Fruit fly (Drosophila melanogaster): Measurements from ENCODE around the gene CG45081.

The CG45081 gene

dm6 chr3L:19229491-19229890, 36.4 kb upstream of the CG45081 start:
- no peak for TF ChIP-seq Mio (GFP tag; optimal IDR thresholded peaks at IDR 0.05)
- no peak for TF ChIP-seq dmrt93B (GFP tag; optimal IDR thresholded peaks at IDR 0.05)
- no peak for TF ChIP-seq Abd-B (GFP tag; optimal IDR thresholded peaks at IDR 0.05)
- TF ChIP-seq tai (GFP tag; optimal IDR thresholded peaks at IDR 0.05) = no peak

- TF ChIP-seq foxo (GFP tag; optimal IDR thresholded peaks at IDR 0.05) (peak in 1 of 2 experiments; percentile 6), Vsx2 (GFP tag; optimal IDR thresholded peaks at IDR 0.05; ENCODE audit: partially characterized antibody) (no peak), Sp1 (GFP tag; optimal IDR thresholded peaks at IDR 0.05) (no peak)
Measured at dm6 chr3L:19230801-19231547, 34.9 kb upstream of the CG45081 start.

dm6 chr3L:19231608-19232007, 34.3 kb upstream of the CG45081 start:
- TF ChIP-seq fru (GFP tag; optimal IDR thresholded peaks at IDR 0.05) (no peak), GATAd (GFP tag; optimal IDR thresholded peaks at IDR 0.05) (no peak), Sp1 (GFP tag; optimal IDR thresholded peaks at IDR 0.05) (no peak), dl (GFP tag; optimal IDR thresholded peaks at IDR 0.05; ENCODE audit: insufficient read depth in 1 of 2, partially characterized antibody in 2 of 2) (no peak), dmrt93B (GFP tag; optimal IDR thresholded peaks at IDR 0.05) (no peak), sage (GFP tag; optimal IDR thresholded peaks at IDR 0.05) (no peak), h (GFP tag; optimal IDR thresholded peaks at IDR 0.05) (no peak), CG32264 (GFP tag; optimal IDR thresholded peaks at IDR 0.05) (no peak), Dif (GFP tag; optimal IDR thresholded peaks at IDR 0.05; ENCODE audit: partially characterized antibody) (no peak), pan (optimal IDR thresholded peaks at IDR 0.05) (no peak), CrebA (GFP tag; optimal IDR thresholded peaks at IDR 0.05; ENCODE audit: borderline replicate concordance) (no peak), brk (GFP tag; optimal IDR thresholded peaks at IDR 0.05) (no peak)

- TF ChIP-seq usp (GFP tag; optimal IDR thresholded peaks at IDR 0.05) (no peak), Vsx2 (GFP tag; optimal IDR thresholded peaks at IDR 0.05; ENCODE audit: partially characterized antibody) (no peak), woc (GFP tag; optimal IDR thresholded peaks at IDR 0.05) (no peak), dl (GFP tag; optimal IDR thresholded peaks at IDR 0.05; ENCODE audit: insufficient read depth in 1 of 2, partially characterized antibody in 2 of 2) (no peak), Rel (GFP tag; optimal IDR thresholded peaks at IDR 0.05) (no peak), Rel (tag; optimal IDR thresholded peaks at IDR 0.05) (no peak), sage (GFP tag; optimal IDR thresholded peaks at IDR 0.05) (no peak), lola (GFP tag; optimal IDR thresholded peaks at IDR 0.05) (no peak), CG9705 (GFP tag; optimal IDR thresholded peaks at IDR 0.05) (no peak), CG32264 (GFP tag; optimal IDR thresholded peaks at IDR 0.05) (no peak), tai (GFP tag; optimal IDR thresholded peaks at IDR 0.05) (no peak), Hr83 (GFP tag; optimal IDR thresholded peaks at IDR 0.05; ENCODE audit: poor library complexity, severe bottlenecking) (no peak), br (GFP tag; optimal IDR thresholded peaks at IDR 0.05) (no peak)
Measured at dm6 chr3L:19233798-19234781, 31.8 kb upstream of the CG45081 start.

DNA sequence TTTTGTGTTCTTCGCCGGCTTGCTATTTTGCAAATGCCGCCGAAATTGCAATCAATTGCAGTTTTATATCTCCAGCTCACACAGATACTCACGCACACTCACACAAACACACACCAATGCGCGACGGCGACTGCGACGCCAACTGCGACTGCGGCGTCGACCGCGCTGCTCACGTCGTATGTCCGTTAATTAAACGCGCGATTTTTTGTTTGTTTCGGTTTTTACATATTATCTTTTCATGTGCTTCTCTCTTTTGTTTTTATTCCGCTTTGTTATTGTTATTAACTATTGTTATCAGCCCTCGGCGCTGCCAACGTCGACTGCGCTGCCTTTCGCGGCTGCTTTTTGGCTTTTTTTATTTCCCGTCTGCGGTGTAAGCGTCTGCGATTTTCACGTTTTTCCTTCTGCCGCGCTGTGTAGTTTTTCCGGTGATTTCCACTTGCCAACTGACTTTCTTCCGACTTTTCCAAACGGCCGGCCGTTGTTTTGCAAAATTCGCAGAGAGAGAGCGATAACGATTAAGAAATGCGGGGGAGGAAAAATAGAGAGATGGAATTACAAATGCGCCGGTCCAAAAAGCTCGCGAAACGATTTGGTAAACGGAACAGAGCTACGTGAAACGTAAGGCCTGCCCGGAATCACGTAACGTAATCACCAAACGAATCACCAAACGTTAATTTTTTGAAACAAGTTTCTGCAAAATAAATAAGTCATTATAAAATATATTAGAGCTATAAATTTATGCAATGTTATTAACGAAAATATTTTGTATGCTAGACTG, 30.7 kb upstream of the CG45081 start, which contains the start of gene fz2:
TSS of gene fz2 (minus strand) at position 452 of the 781 bp plus-strand sequence.
- TF ChIP-seq Myc (optimal IDR thresholded peaks at IDR 0.05) = no peak

DNA sequence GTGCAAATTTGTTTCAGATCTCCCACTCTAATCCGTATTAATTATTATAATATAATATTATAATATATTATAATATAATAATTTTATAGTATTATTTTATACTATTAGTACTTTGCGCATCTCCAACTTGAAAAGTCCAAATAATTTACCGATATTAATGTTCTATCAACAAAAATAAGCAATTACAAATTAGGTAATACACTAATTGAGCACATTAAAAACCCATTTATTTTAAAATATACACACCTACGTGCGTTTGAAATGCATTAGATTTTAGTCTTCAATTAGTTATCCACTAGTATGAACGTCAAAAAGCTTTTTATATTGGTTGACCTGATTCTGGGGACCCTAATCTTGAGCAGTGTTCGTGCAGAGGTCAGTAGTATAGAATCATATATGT, 29.8 kb upstream of the CG45081 start, which contains the start of gene CG33647:
TSS of gene CG33647 (plus strand) at position 301 of the 400 bp plus-strand sequence.
- TF ChIP-seq Hnf4 (GFP tag; optimal IDR thresholded peaks at IDR 0.05) (no peak), CG32264 (GFP tag; optimal IDR thresholded peaks at IDR 0.05) (no peak), N (GFP tag; optimal IDR thresholded peaks at IDR 0.05) (no peak), Myc (optimal IDR thresholded peaks at IDR 0.05) (no peak), Mio (GFP tag; optimal IDR thresholded peaks at IDR 0.05) (no peak), Hr83 (GFP tag; optimal IDR thresholded peaks at IDR 0.05; ENCODE audit: poor library complexity, severe bottlenecking) (no peak), CrebA (GFP tag; optimal IDR thresholded peaks at IDR 0.05; ENCODE audit: borderline replicate concordance) (no peak), Dfd (GFP tag; optimal IDR thresholded peaks at IDR 0.05) (no peak), dl (GFP tag; optimal IDR thresholded peaks at IDR 0.05; ENCODE audit: insufficient read depth in 1 of 2, partially characterized antibody in 2 of 2) (no peak), Jra (GFP tag; optimal IDR thresholded peaks at IDR 0.05) (no peak), pan (optimal IDR thresholded peaks at IDR 0.05) (no peak), Abd-B (GFP tag; optimal IDR thresholded peaks at IDR 0.05) (no peak), GATAd (GFP tag; optimal IDR thresholded peaks at IDR 0.05) (no peak), sv (GFP tag; optimal IDR thresholded peaks at IDR 0.05) (no peak), Vsx2 (GFP tag; optimal IDR thresholded peaks at IDR 0.05; ENCODE audit: partially characterized antibody) (no peak), dsf (GFP tag; optimal IDR thresholded peaks at IDR 0.05; ENCODE audit: borderline replicate concordance) (no peak), Dif (GFP tag; optimal IDR thresholded peaks at IDR 0.05; ENCODE audit: partially characterized antibody) (no peak), HLH106 (tag; optimal IDR thresholded peaks at IDR 0.05) (no peak)

All from whole organism, wandering third instar larva.